Fruit fly (Drosophila melanogaster) whole organism, embryonic: ENCODE data around the gene mRpL10.

Source experiments
- Aef1 ChIP-seq: fragments of 200-800 bp; sonication (Bioruptor generic); IDR thresholded peaks from 3 replicates; pipeline ENCODE4 v1.3.6; 2022; ENCODE audit warnings: missing biosample characterization, missing genetic modification characterization
- CG10209 ChIP-seq: fragments of 200-800 bp; sonication (Bioruptor generic); optimal IDR thresholded peaks from 3 replicates; lab custom pipeline; 2017; ENCODE audit warnings: missing biosample characterization, mild to moderate bottlenecking, missing genetic modification characterization, missing genetic modification reagents
- CG10431 ChIP-seq: fragments of 200-800 bp; sonication (Bioruptor generic); optimal IDR thresholded peaks from 3 replicates; lab custom pipeline; 2018; ENCODE audit warnings: missing biosample characterization, mild to moderate bottlenecking, missing genetic modification characterization
- CG10462 ChIP-seq: fragments of 200-800 bp; sonication (Bioruptor generic); optimal IDR thresholded peaks from 2 replicates; lab custom pipeline; 2016; ENCODE audit warnings: missing biosample characterization, missing genetic modification characterization
- CG14014 ChIP-seq: fragments of 200-800 bp; sonication (Bioruptor generic); IDR thresholded peaks from 2 replicates; pipeline ENCODE4 v1.3.6; 2022; ENCODE audit warnings: missing biosample characterization, missing genetic modification characterization
- CG15514 ChIP-seq: fragments of 200-800 bp; sonication (Bioruptor generic); optimal IDR thresholded peaks from 3 replicates; lab custom pipeline; 2017; ENCODE audit warnings: missing biosample characterization, missing genetic modification characterization, mild to moderate bottlenecking, moderate library complexity, missing genetic modification reagents
- CG17385 ChIP-seq: fragments of 200-800 bp; sonication (Bioruptor generic); optimal IDR thresholded peaks from 3 replicates; lab custom pipeline; 2018; ENCODE audit warnings: missing biosample characterization, mild to moderate bottlenecking, missing genetic modification characterization
- CG17912 ChIP-seq: fragments of 200-800 bp; sonication (Bioruptor generic); optimal IDR thresholded peaks from 2 replicates; lab custom pipeline; 2018; ENCODE audit warnings: missing biosample characterization, mild to moderate bottlenecking, missing genetic modification characterization
- CG18599 ChIP-seq: fragments of 200-800 bp; sonication (Bioruptor generic); optimal IDR thresholded peaks from 3 replicates; lab custom pipeline; 2017; ENCODE audit warnings: missing biosample characterization, missing genetic modification characterization, mild to moderate bottlenecking, moderate library complexity, missing genetic modification reagents
- CG2129 ChIP-seq: fragments of 200-800 bp; sonication (Bioruptor generic); IDR thresholded peaks from 2 replicates; pipeline ENCODE4 v1.3.6; 2022; ENCODE audit warnings: missing biosample characterization, missing genetic modification characterization; ENCODE audit not compliant: partially characterized antibody
- CG2202 ChIP-seq: fragments of 200-800 bp; sonication (Bioruptor generic); optimal IDR thresholded peaks from 2 replicates; lab custom pipeline; 2018; ENCODE audit warnings: missing biosample characterization, mild to moderate bottlenecking, missing genetic modification characterization
- CG2875 ChIP-seq: fragments of 200-800 bp; sonication (Bioruptor generic); optimal IDR thresholded peaks from 2 replicates; lab custom pipeline; 2017; ENCODE audit warnings: missing biosample characterization, mild to moderate bottlenecking, missing genetic modification characterization, missing genetic modification reagents
- CG2889 ChIP-seq: fragments of 200-800 bp; sonication (Bioruptor generic); IDR thresholded peaks from 3 replicates; pipeline ENCODE4 v1.3.6; 2022; ENCODE audit warnings: missing biosample characterization, missing genetic modification characterization
- CG32532 ChIP-seq: fragments of 200-800 bp; sonication (Bioruptor generic); IDR thresholded peaks from 2 replicates; pipeline ENCODE4 v1.3.6; 2022; ENCODE audit warnings: missing biosample characterization, missing genetic modification characterization
- CG32767 ChIP-seq: fragments of 200-800 bp; sonication (Bioruptor generic); IDR thresholded peaks from 2 replicates; pipeline ENCODE4 v1.3.6; 2022; ENCODE audit warnings: missing biosample characterization, missing genetic modification characterization
- CG34224 ChIP-seq: fragments of 200-800 bp; sonication (Bioruptor generic); IDR thresholded peaks from 3 replicates; pipeline ENCODE4 v1.3.6; 2022; ENCODE audit warnings: missing biosample characterization, missing genetic modification characterization; ENCODE audit not compliant: partially characterized antibody
- CG5245 ChIP-seq: fragments of 200-800 bp; sonication (Bioruptor generic); optimal IDR thresholded peaks from 3 replicates; lab custom pipeline; 2016; ENCODE audit warnings: missing biosample characterization, missing genetic modification characterization
- CG7786 ChIP-seq: fragments of 200-800 bp; sonication (Bioruptor generic); optimal IDR thresholded peaks from 2 replicates; lab custom pipeline; 2016; ENCODE audit warnings: missing biosample characterization, missing genetic modification characterization
- CG8478 ChIP-seq: fragments of >200 bp; optimal IDR thresholded peaks from 2 replicates; lab custom pipeline; 2018
- CG9797 ChIP-seq: fragments of 200-800 bp; sonication (Bioruptor generic); optimal IDR thresholded peaks from 3 replicates; lab custom pipeline; 2018; ENCODE audit warnings: missing biosample characterization, mild to moderate bottlenecking, missing genetic modification characterization
- CrebB ChIP-seq: fragments of 200-800 bp; sonication (Bioruptor generic); optimal IDR thresholded peaks from 3 replicates; lab custom pipeline; 2018; ENCODE audit warnings: missing biosample characterization, mild to moderate bottlenecking, missing genetic modification characterization
- D19B ChIP-seq: fragments of 200-800 bp; sonication (Bioruptor generic); optimal IDR thresholded peaks from 2 replicates; lab custom pipeline; 2017; ENCODE audit warnings: missing biosample characterization, mild to moderate bottlenecking, missing genetic modification characterization
- Dip3 ChIP-seq: fragments of 200-800 bp; sonication (Bioruptor generic); optimal IDR thresholded peaks from 3 replicates; lab custom pipeline; 2016; ENCODE audit warnings: missing biosample characterization, missing genetic modification characterization
- Dp ChIP-seq: fragments of 200-800 bp; sonication (Bioruptor generic); optimal IDR thresholded peaks from 2 replicates; lab custom pipeline; 2018; ENCODE audit warnings: missing biosample characterization, mild to moderate bottlenecking, missing genetic modification characterization, moderate library complexity
- HHEX ChIP-seq: fragments of 200-800 bp; sonication (Bioruptor generic); optimal IDR thresholded peaks from 3 replicates; lab custom pipeline; 2017; ENCODE audit warnings: missing biosample characterization, mild to moderate bottlenecking, missing genetic modification characterization, missing genetic modification reagents
- HLH4C ChIP-seq: fragments of 200-800 bp; sonication (Bioruptor generic); IDR thresholded peaks from 3 replicates; pipeline ENCODE4 v1.3.6; 2022; ENCODE audit warnings: missing biosample characterization, missing genetic modification characterization; ENCODE audit not compliant: partially characterized antibody
- Hmr ChIP-seq: fragments of 200-800 bp; sonication (Bioruptor generic); optimal IDR thresholded peaks from 3 replicates; lab custom pipeline; 2017; ENCODE audit warnings: mild to moderate bottlenecking, missing biosample characterization, missing genetic modification reagents, missing genetic modification characterization
- Jarid2 ChIP-seq: fragments of 200-800 bp; sonication (Bioruptor generic); optimal IDR thresholded peaks from 3 replicates; lab custom pipeline; 2017; ENCODE audit warnings: mild to moderate bottlenecking, missing biosample characterization, missing genetic modification reagents, missing genetic modification characterization
- Oaz ChIP-seq: fragments of 200-800 bp; sonication (Bioruptor generic); IDR thresholded peaks from 2 replicates; pipeline ENCODE4 v1.3.6; 2022; ENCODE audit warnings: missing biosample characterization, missing genetic modification characterization
- Xbp1 ChIP-seq: fragments of 200-800 bp; sonication (Bioruptor generic); optimal IDR thresholded peaks from 3 replicates; lab custom pipeline; 2016; ENCODE audit warnings: missing biosample characterization, mild to moderate bottlenecking, missing genetic modification characterization
- Xrp1 ChIP-seq: fragments of 200-800 bp; sonication (Bioruptor generic); IDR thresholded peaks from 2 replicates; pipeline ENCODE4 v1.3.6; 2022; ENCODE audit warnings: missing biosample characterization, missing genetic modification characterization
- ato ChIP-seq: fragments of 200-800 bp; sonication (Bioruptor generic); IDR thresholded peaks from 2 replicates; pipeline ENCODE4 v1.3.6; 2022; ENCODE audit warnings: missing biosample characterization, missing genetic modification characterization; ENCODE audit not compliant: partially characterized antibody
- bsh ChIP-seq, 2 experiments: fragments of 200-800 bp; sonication (Bioruptor generic); optimal IDR thresholded peaks; 2 replicates each; lab custom pipeline; 2017 to 2018; ENCODE audit warnings: mild to moderate bottlenecking in 2 of 2, missing biosample characterization in 2 of 2, missing genetic modification characterization in 2 of 2, moderate library complexity in 1 of 2
- crol ChIP-seq: fragments of 200-800 bp; sonication (Bioruptor generic); IDR thresholded peaks from 2 replicates; pipeline ENCODE4 v1.3.6; 2022; ENCODE audit warnings: missing biosample characterization, missing genetic modification characterization
- da ChIP-seq: fragments of 200-800 bp; sonication (Bioruptor generic); optimal IDR thresholded peaks from 2 replicates; lab custom pipeline; 2016; ENCODE audit warnings: missing biosample characterization, missing genetic modification characterization
- dysf ChIP-seq: fragments of 200-800 bp; sonication (Bioruptor generic); IDR thresholded peaks from 3 replicates; pipeline ENCODE4 v1.3.6; 2022; ENCODE audit warnings: missing biosample characterization, missing genetic modification characterization
- eyg ChIP-seq: fragments of 200-800 bp; sonication (Bioruptor generic); optimal IDR thresholded peaks from 3 replicates; lab custom pipeline; 2016; ENCODE audit warnings: missing biosample characterization, missing genetic modification characterization
- fru ChIP-seq: fragments of >200 bp; optimal IDR thresholded peaks from 2 replicates; lab custom pipeline; 2017
- grn ChIP-seq: fragments of 200-800 bp; sonication (Bioruptor generic); optimal IDR thresholded peaks from 3 replicates; lab custom pipeline; 2017; ENCODE audit warnings: missing biosample characterization, missing genetic modification characterization
- hbn ChIP-seq: fragments of 200-800 bp; sonication (Bioruptor generic); IDR thresholded peaks from 2 replicates; pipeline ENCODE4 v1.3.6; 2022; ENCODE audit warnings: missing biosample characterization, missing genetic modification characterization; ENCODE audit not compliant: partially characterized antibody
- jing ChIP-seq: fragments of 200-800 bp; sonication (Bioruptor generic); optimal IDR thresholded peaks from 2 replicates; lab custom pipeline; 2018; ENCODE audit warnings: missing biosample characterization, mild to moderate bottlenecking, missing genetic modification characterization
- ken ChIP-seq: fragments of 200-800 bp; sonication (Bioruptor generic); IDR thresholded peaks from 3 replicates; pipeline ENCODE4 v1.3.6; 2022; ENCODE audit warnings: missing biosample characterization, missing genetic modification characterization
- klu ChIP-seq: fragments of 200-800 bp; sonication (Bioruptor generic); IDR thresholded peaks from 2 replicates; pipeline ENCODE4 v1.3.6; 2022; ENCODE audit warnings: missing biosample characterization, missing genetic modification characterization
- kni ChIP-seq: fragments of 200-800 bp; sonication (Bioruptor generic); optimal IDR thresholded peaks from 3 replicates; lab custom pipeline; 2017; ENCODE audit warnings: mild to moderate bottlenecking, missing biosample characterization, missing genetic modification reagents, missing genetic modification characterization
- lab ChIP-seq: fragments of 200-800 bp; sonication (Bioruptor generic); optimal IDR thresholded peaks from 3 replicates; lab custom pipeline; 2017; ENCODE audit warnings: missing biosample characterization, missing genetic modification characterization, mild to moderate bottlenecking, moderate library complexity, missing genetic modification reagents
- pb ChIP-seq: fragments of 200-800 bp; sonication (Bioruptor generic); optimal IDR thresholded peaks from 3 replicates; lab custom pipeline; 2016; ENCODE audit warnings: missing biosample characterization, missing genetic modification characterization
- schlank ChIP-seq: fragments of 200-800 bp; sonication (Bioruptor generic); optimal IDR thresholded peaks from 2 replicates; lab custom pipeline; 2018; ENCODE audit warnings: missing biosample characterization, mild to moderate bottlenecking, missing genetic modification characterization
- so ChIP-seq: fragments of 200-800 bp; sonication (Bioruptor generic); IDR thresholded peaks from 3 replicates; pipeline ENCODE4 v1.3.6; 2022; ENCODE audit warnings: missing biosample characterization, missing genetic modification characterization
- toy ChIP-seq: fragments of 200-800 bp; sonication (Bioruptor generic); IDR thresholded peaks from 2 replicates; pipeline ENCODE4 v1.3.6; 2022; ENCODE audit warnings: missing biosample characterization, missing genetic modification characterization
- yki ChIP-seq: fragments of >200 bp; optimal IDR thresholded peaks from 3 replicates; lab custom pipeline; 2018

Gene mRpL10

DNA sequence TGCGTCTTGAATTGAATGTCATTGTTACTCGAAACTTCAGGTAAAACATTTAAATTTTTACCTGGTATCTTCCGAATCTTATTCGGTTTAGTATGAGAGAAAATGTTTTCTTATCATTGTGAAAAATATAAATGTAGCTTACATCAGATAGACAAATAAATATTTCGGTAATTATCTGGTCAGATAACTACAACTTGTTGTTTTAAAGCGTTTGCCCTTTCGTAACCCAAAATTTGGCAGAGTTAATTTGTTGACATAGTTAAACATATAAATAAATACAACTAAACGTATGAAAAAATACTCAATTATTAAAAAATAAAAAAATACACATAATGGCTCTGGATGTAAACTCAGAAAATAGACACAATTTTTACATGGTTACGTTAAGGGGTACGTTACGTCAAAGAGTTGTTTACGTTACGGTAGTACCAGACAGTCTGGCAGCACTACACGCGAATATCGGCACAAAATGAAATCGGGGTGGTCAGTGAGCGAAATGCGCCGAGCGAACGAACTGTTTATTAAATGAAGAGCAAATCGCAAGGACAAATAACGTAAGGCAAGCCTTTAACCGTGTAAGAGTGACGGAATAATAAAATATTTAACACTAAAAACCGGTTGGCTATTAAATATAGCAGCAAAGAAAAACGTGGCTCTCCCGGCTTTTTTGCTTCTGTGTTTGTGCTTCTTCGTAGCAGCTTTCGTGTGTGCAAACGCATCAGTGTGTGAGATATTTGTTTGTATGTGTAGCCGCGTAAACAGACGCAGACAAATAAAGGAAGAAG lies 21.0 kb upstream of the mRpL10 start (continued):
- no peak for TF ChIP-seq CG14014 (GFP tag; lab: Robert Waterston, UW)
- TF ChIP-seq CG15514 (GFP tag; lab: Kevin White, UChicago): no peak
- no peak for TF ChIP-seq CG9797 (GFP tag; lab: Kevin White, UChicago)
- TF ChIP-seq CG7786: no peak
- TF ChIP-seq CG10431 (GFP tag; lab: Kevin White, UChicago): no peak
- TF ChIP-seq ken (GFP tag; lab: Robert Waterston, UW): no peak
- peak; percentile 48 for TF ChIP-seq Hmr
- TF ChIP-seq dysf (GFP tag; lab: Robert Waterston, UW): no peak
- no peak for TF ChIP-seq CG32532 (GFP tag; lab: Robert Waterston, UW)
- no peak for TF ChIP-seq Aef1 (GFP tag; lab: Robert Waterston, UW)
- no peak for TF ChIP-seq toy (GFP tag; lab: Robert Waterston, UW)
- no peak for TF ChIP-seq Oaz (GFP tag; lab: Robert Waterston, UW)
- no peak for TF ChIP-seq kni (GFP tag; lab: Kevin White, UChicago)
- TF ChIP-seq Jarid2 (GFP tag; lab: Kevin White, UChicago): no peak
- TF ChIP-seq schlank: no peak
- TF ChIP-seq HHEX (GFP tag; lab: Kevin White, UChicago): no peak
- no peak for TF ChIP-seq lab (GFP tag; lab: Kevin White, UChicago)
- no peak for TF ChIP-seq crol (GFP tag; lab: Robert Waterston, UW)
- TF ChIP-seq yki (lab: Kevin White, UChicago): no peak
- no peak for TF ChIP-seq jing (GFP tag; lab: Kevin White, UChicago)
- peak; percentile 22 for TF ChIP-seq Dp (GFP tag; lab: Kevin White, UChicago)
- no peak for TF ChIP-seq Xrp1 (GFP tag; lab: Robert Waterston, UW)
- TF ChIP-seq bsh (GFP tag; optimal IDR thresholded peaks at IDR 0.05; lab: Kevin White, UChicago): no peak
- no peak for TF ChIP-seq pb (GFP tag; lab: Kevin White, UChicago)
- TF ChIP-seq CG8478 (lab: Kevin White, UChicago): no peak
- no peak for TF ChIP-seq CG5245 (GFP tag; lab: Kevin White, UChicago)
- TF ChIP-seq CG2875 (GFP tag; lab: Kevin White, UChicago): no peak
- no peak for TF ChIP-seq grn (GFP tag; lab: Kevin White, UChicago)
- peak; percentile 59 for TF ChIP-seq CG34224 (GFP tag; lab: Robert Waterston, UW)
- peak; percentile 2 for TF ChIP-seq CG18599 (GFP tag; lab: Kevin White, UChicago)
- TF ChIP-seq da: no peak
- no peak for TF ChIP-seq eyg (GFP tag; lab: Kevin White, UChicago)
- no peak for TF ChIP-seq CG2889
- TF ChIP-seq Xbp1 (GFP tag; lab: Kevin White, UChicago): no peak
- TF ChIP-seq CG2129 (GFP tag; lab: Robert Waterston, UW): no peak
- no peak for TF ChIP-seq hbn (GFP tag; lab: Robert Waterston, UW)
- TF ChIP-seq Dip3 (GFP tag; lab: Kevin White, UChicago): no peak
- no peak for TF ChIP-seq klu (GFP tag; lab: Robert Waterston, UW)
- TF ChIP-seq CrebB: no peak
- TF ChIP-seq D19B: no peak
- TF ChIP-seq CG17385 (GFP tag; lab: Kevin White, UChicago): no peak
- no peak for TF ChIP-seq HLH4C (GFP tag; lab: Robert Waterston, UW)
- TF ChIP-seq CG2202: no peak
- TF ChIP-seq CG17912: no peak
- TF ChIP-seq CG10462 (GFP tag; lab: Kevin White, UChicago): no peak
- TF ChIP-seq fru (lab: Kevin White, UChicago): no peak
- no peak for TF ChIP-seq CG10209 (GFP tag; lab: Kevin White, UChicago)
- no peak for TF ChIP-seq CG32767 (GFP tag; lab: Robert Waterston, UW)
- peak; percentile 20; the same call in 1 of the 2 replicates for TF ChIP-seq ato (GFP tag; lab: Robert Waterston, UW)
- no peak for TF ChIP-seq so (GFP tag; lab: Robert Waterston, UW)
